Worm (Caenorhabditis elegans) whole organism, young adult: Measurements from ENCODE around the gene fbxc-25.

Source experiments
- F10E7.11 ChIP-seq: sonication (generic microtip); optimal IDR thresholded peaks from 2 replicates; lab custom pipeline; 2017; ENCODE audit warnings: mild to moderate bottlenecking, missing genetic modification characterization, moderate library complexity, missing compliant biosample characterization
- lsl-1 ChIP-seq: fragments of 200-800 bp; sonication (Bioruptor generic); optimal IDR thresholded peaks from 2 replicates; lab custom pipeline; 2018; ENCODE audit warnings: mild to moderate bottlenecking, missing genetic modification characterization, moderate library complexity, missing compliant biosample characterization
- unc-62 ChIP-seq: fragments of 150-350 bp; optimal IDR thresholded peaks from 2 replicates; lab custom pipeline; 2014; ENCODE audit warnings: missing biosample characterization, missing genetic modification reagents, missing genetic modification characterization

DNA sequence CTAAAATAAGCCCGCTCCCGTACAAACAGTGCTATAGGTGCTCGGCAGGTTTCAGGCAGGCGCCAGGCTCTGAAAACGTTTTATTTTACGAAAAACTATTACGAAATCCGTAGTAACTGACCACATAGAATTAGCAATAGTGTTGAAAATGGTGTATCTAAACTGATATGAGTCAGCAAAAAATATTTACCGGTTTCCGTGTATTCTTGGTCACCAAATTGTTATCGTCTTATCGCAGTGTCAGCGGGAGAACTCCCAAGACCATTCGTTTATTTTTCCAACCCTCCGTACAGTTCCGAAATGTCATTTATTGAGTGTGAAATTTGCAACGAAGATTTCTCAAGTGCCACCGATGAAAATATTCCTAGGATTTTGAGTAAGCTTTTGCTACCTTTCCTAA is 36.2 kb upstream of the fbxc-25 start, which contains the start of gene F43C11.8:
- TF ChIP-seq unc-62 (GFP tag; lab: Kevin White, UChicago) = no peak
- no peak for TF ChIP-seq F10E7.11
- TF ChIP-seq lsl-1 (GFP tag; lab: Kevin White, UChicago) = no peak
